Fruit fly (Drosophila melanogaster) whole organism, wandering third instar larva: ENCODE measurements around the gene Gel.

ENCODE experiments used
- CG32264 ChIP-seq: fragments of 200-800 bp; sonication (Bioruptor generic); optimal IDR thresholded peaks from 2 replicates; lab custom pipeline; 2016; ENCODE audit warnings: missing biosample characterization, missing genetic modification characterization
- Dif ChIP-seq: fragments of 200-275, 200-300 bp; sonication (Bioruptor generic); optimal IDR thresholded peaks from 2 replicates; lab custom pipeline; 2018; ENCODE audit warnings: missing biosample characterization, missing genetic modification characterization; ENCODE audit not compliant: partially characterized antibody
- usp ChIP-seq: fragments of >200 bp; optimal IDR thresholded peaks from 2 replicates; lab custom pipeline; 2017; ENCODE audit warnings: missing biosample characterization, missing genetic modification characterization
- woc ChIP-seq: sonication (Bioruptor generic); optimal IDR thresholded peaks from 2 replicates; lab custom pipeline; 2016; ENCODE audit warnings: missing biosample characterization, mild to moderate bottlenecking, missing genetic modification characterization

dm6 chr3R:4234991-4235553 is at the start of gene Gel:
- TF ChIP-seq usp (GFP tag; lab: Kevin White, UChicago), result no peak
- no peak for TF ChIP-seq CG32264
- no peak for TF ChIP-seq Dif (GFP tag; lab: Kevin White, UChicago)
- no peak for TF ChIP-seq woc
